Worm (Caenorhabditis elegans) whole organism, young adult: Measurements from ENCODE around the gene spp-21.

ENCODE experiments used
- B0035.1 ChIP-seq: sonication (generic microtip); optimal IDR thresholded peaks from 2 replicates; lab custom pipeline; 2016; ENCODE audit warnings: missing genetic modification characterization, mild to moderate bottlenecking, missing compliant biosample characterization, missing genotype, missing genetic modification reagents
- F22D6.2 ChIP-seq: sonication (generic microtip); optimal IDR thresholded peaks from 2 replicates; lab custom pipeline; 2016; ENCODE audit warnings: mild to moderate bottlenecking, missing genetic modification characterization, missing compliant biosample characterization
- F39B2.1 ChIP-seq: fragments of 200-800 bp; sonication (Bioruptor generic); IDR thresholded peaks from 2 replicates; pipeline ENCODE4 v1.3.6; 2022; ENCODE audit warnings: missing genetic modification reagents, missing genetic modification characterization, missing compliant biosample characterization
- F57C9.4 ChIP-seq: sonication (generic microtip); optimal IDR thresholded peaks from 2 replicates; lab custom pipeline; 2017; ENCODE audit warnings: mild to moderate bottlenecking, missing genetic modification characterization, missing compliant biosample characterization
- K11D2.4 ChIP-seq: fragments of 200-800 bp; sonication (Bioruptor generic); IDR thresholded peaks from 2 replicates; pipeline ENCODE4 v1.3.6; 2022; ENCODE audit warnings: missing genetic modification reagents, missing genetic modification characterization, missing compliant biosample characterization
- K12H6.12 ChIP-seq: fragments of 200-800 bp; sonication (Bioruptor generic); optimal IDR thresholded peaks from 2 replicates; lab custom pipeline; 2018; ENCODE audit warnings: mild to moderate bottlenecking, missing genetic modification characterization, missing compliant biosample characterization
- Y53F4B.3 ChIP-seq: fragments of 200-800 bp; sonication (Bioruptor generic); IDR thresholded peaks from 2 replicates; pipeline ENCODE4 v1.3.6; 2022; ENCODE audit warnings: missing genetic modification reagents, missing genetic modification characterization, missing compliant biosample characterization
- Y53G8AR.9 ChIP-seq: fragments of 200-800 bp; sonication (Bioruptor generic); conservative IDR thresholded peaks from 2 replicates; pipeline ENCODE4 v1.3.6; 2022; ENCODE audit warnings: missing genetic modification reagents, missing genetic modification characterization, missing compliant biosample characterization
- Y95B8A.8 ChIP-seq: fragments of 200-800 bp; sonication (Bioruptor generic); IDR thresholded peaks from 2 replicates; pipeline ENCODE4 v1.3.6; 2022; ENCODE audit warnings: missing genetic modification reagents, missing genetic modification characterization, missing compliant biosample characterization
- atf-7 ChIP-seq: sonication (generic microtip); optimal IDR thresholded peaks from 2 replicates; lab custom pipeline; 2017; ENCODE audit warnings: mild to moderate bottlenecking, missing genetic modification characterization, missing compliant biosample characterization
- attf-5 ChIP-seq: fragments of 200-800 bp; sonication (Bioruptor generic); optimal IDR thresholded peaks from 2 replicates; lab custom pipeline; 2018; ENCODE audit warnings: mild to moderate bottlenecking, missing genetic modification characterization, missing compliant biosample characterization
- ccch-3 ChIP-seq: fragments of 200-800 bp; sonication (Bioruptor generic); optimal IDR thresholded peaks from 2 replicates; lab custom pipeline; 2018; ENCODE audit warnings: mild to moderate bottlenecking, missing genetic modification characterization, missing compliant biosample characterization
- cebp-1 ChIP-seq, 2 experiments: fragments of 200-800 bp in 1 of 2; sonication (Bioruptor generic) in 1 of 2; sonication (generic microtip) in 1 of 2; IDR thresholded peaks in 1 of 2; optimal IDR thresholded peaks in 1 of 2; 2 replicates each; pipeline versions ENCODE4 v1.3.6 to Lab custom; 2017 to 2022; ENCODE audit warnings: missing compliant biosample characterization in 2 of 2, missing genetic modification characterization in 2 of 2, mild to moderate bottlenecking in 1 of 2, missing genetic modification reagents in 1 of 2, moderate library complexity in 1 of 2
- ceh-58 ChIP-seq: fragments of 200-800 bp; sonication (Bioruptor generic); IDR thresholded peaks from 2 replicates; pipeline ENCODE4 v1.3.6; 2022; ENCODE audit warnings: missing genetic modification characterization, missing compliant biosample characterization
- ceh-79 ChIP-seq: sonication (generic microtip); optimal IDR thresholded peaks from 2 replicates; lab custom pipeline; 2017; ENCODE audit warnings: mild to moderate bottlenecking, missing genetic modification characterization, missing compliant biosample characterization
- chd-7 ChIP-seq: sonication (generic microtip); optimal IDR thresholded peaks from 2 replicates; lab custom pipeline; 2016; ENCODE audit warnings: mild to moderate bottlenecking, missing genetic modification characterization, moderate library complexity, missing compliant biosample characterization
- dox-1 ChIP-seq: fragments of 200-800 bp; sonication (Bioruptor generic); IDR thresholded peaks from 2 replicates; pipeline ENCODE4 v1.3.6; 2022; ENCODE audit warnings: missing genetic modification reagents, missing genetic modification characterization, missing compliant biosample characterization
- dpl-1 ChIP-seq: fragments of 150-350 bp; optimal IDR thresholded peaks from 2 replicates; lab custom pipeline; 2014; ENCODE audit warnings: missing biosample characterization, missing genetic modification reagents, missing genetic modification characterization
- ekl-4 ChIP-seq: fragments of 200-800 bp; sonication (Bioruptor generic); IDR thresholded peaks from 2 replicates; pipeline ENCODE4 v1.3.6; 2022; ENCODE audit warnings: missing genetic modification reagents, missing genetic modification characterization, missing compliant biosample characterization
- ets-4 ChIP-seq: fragments of 200-800 bp; sonication (Bioruptor generic); optimal IDR thresholded peaks from 2 replicates; lab custom pipeline; 2018; ENCODE audit warnings: mild to moderate bottlenecking, missing genetic modification characterization, missing compliant biosample characterization
- hmg-20 ChIP-seq: fragments of 200-800 bp; sonication (Bioruptor generic); IDR thresholded peaks from 2 replicates; pipeline ENCODE4 v1.3.6; 2022; ENCODE audit warnings: missing genetic modification reagents, missing genetic modification characterization, missing compliant biosample characterization
- hrde-1 ChIP-seq: sonication (generic microtip); optimal IDR thresholded peaks from 2 replicates; lab custom pipeline; 2016; ENCODE audit warnings: missing genetic modification characterization, mild to moderate bottlenecking, missing compliant biosample characterization, moderate library complexity, missing genotype, missing genetic modification reagents, borderline replicate concordance
- hsf-1 ChIP-seq: fragments of 200-800 bp; sonication (Bioruptor generic); IDR thresholded peaks from 2 replicates; pipeline ENCODE4 v1.3.6; 2022; ENCODE audit warnings: missing genetic modification reagents, missing genetic modification characterization, missing compliant biosample characterization
- let-607 ChIP-seq, 2 experiments: fragments of 200-800 bp in 1 of 2; sonication (Bioruptor generic) in 1 of 2; sonication (generic microtip) in 1 of 2; optimal IDR thresholded peaks; 2 replicates each; lab custom pipeline; 2016 to 2018; ENCODE audit warnings: mild to moderate bottlenecking in 2 of 2, missing compliant biosample characterization in 2 of 2, missing genetic modification characterization in 2 of 2, moderate library complexity in 2 of 2, missing genotype in 1 of 2
- lin-35 ChIP-seq, 3 experiments: fragments of 150-350 bp in 2 of 3; sonication (generic microtip) in 1 of 3; optimal IDR thresholded peaks; 2 replicates each; lab custom pipeline; 2014 to 2018; ENCODE audit warnings: missing biosample characterization in 3 of 3, missing genetic modification characterization in 3 of 3, missing genetic modification reagents in 3 of 3
- madf-6 ChIP-seq: fragments of 200-800 bp; sonication (Bioruptor generic); IDR thresholded peaks from 2 replicates; pipeline ENCODE4 v1.3.6; 2022; ENCODE audit warnings: missing genetic modification reagents, missing genetic modification characterization, missing compliant biosample characterization
- nhr-80 ChIP-seq: sonication (generic microtip); optimal IDR thresholded peaks from 2 replicates; lab custom pipeline; 2016; ENCODE audit warnings: missing genetic modification characterization, missing compliant biosample characterization
- rcor-1 ChIP-seq: fragments of 200-800 bp; sonication (Bioruptor generic); IDR thresholded peaks from 2 replicates; pipeline ENCODE4 v1.3.6; 2022; ENCODE audit warnings: missing genetic modification reagents, missing genetic modification characterization, missing compliant biosample characterization
- rec-8 ChIP-seq, 2 experiments: sonication (generic microtip); optimal IDR thresholded peaks; 2 replicates each; lab custom pipeline; 2016; ENCODE audit warnings: mild to moderate bottlenecking in 2 of 2, missing genetic modification characterization in 2 of 2, missing genetic modification reagents in 2 of 2, missing genotype in 2 of 2, missing biosample characterization in 1 of 2, missing compliant biosample characterization in 1 of 2, moderate library complexity in 1 of 2
- snpc-1.3 ChIP-seq: sonication (generic microtip); optimal IDR thresholded peaks from 2 replicates; lab custom pipeline; 2017; ENCODE audit warnings: missing genetic modification characterization, mild to moderate bottlenecking, missing compliant biosample characterization, antibody characterized with exemption, moderate library complexity, missing genotype, missing genetic modification reagents; ENCODE audit not compliant: insufficient read depth
- snpc-3.4 ChIP-seq: sonication (generic microtip); optimal IDR thresholded peaks from 2 replicates; lab custom pipeline; 2017; ENCODE audit warnings: missing genetic modification characterization, mild to moderate bottlenecking, missing compliant biosample characterization, antibody characterized with exemption, moderate library complexity, missing genotype, missing genetic modification reagents
- snpc-4 ChIP-seq, 5 experiments: fragments of 150-350 bp in 1 of 5; sonication (generic microtip) in 4 of 5; optimal IDR thresholded peaks; 2 replicates each; lab custom pipeline; 2014 to 2018; ENCODE audit warnings: missing genetic modification characterization in 5 of 5, missing biosample characterization in 3 of 5, antibody characterized with exemption in 2 of 5, mild to moderate bottlenecking in 2 of 5, missing compliant biosample characterization in 2 of 5, missing genotype in 2 of 5, moderate library complexity in 2 of 5, missing genetic modification reagents in 1 of 5
- tbp1 ChIP-seq: fragments of 200-800 bp; sonication (Bioruptor generic); optimal IDR thresholded peaks from 2 replicates; lab custom pipeline; 2018; ENCODE audit warnings: mild to moderate bottlenecking, missing genetic modification characterization, missing compliant biosample characterization
- unc-62 ChIP-seq: fragments of 150-350 bp; optimal IDR thresholded peaks from 2 replicates; lab custom pipeline; 2014; ENCODE audit warnings: missing biosample characterization, missing genetic modification reagents, missing genetic modification characterization
- zfh-2 ChIP-seq: fragments of 200-800 bp; sonication (Bioruptor generic); conservative IDR thresholded peaks from 2 replicates; pipeline ENCODE4 v1.3.6; 2022; ENCODE audit warnings: missing genetic modification reagents, missing genetic modification characterization, missing compliant biosample characterization
- ztf-25 ChIP-seq: fragments of 200-800 bp; sonication (Bioruptor generic); IDR thresholded peaks from 2 replicates; pipeline ENCODE4 v1.3.6; 2022; ENCODE audit warnings: missing genetic modification reagents, missing genetic modification characterization, missing compliant biosample characterization
- ztf-6 ChIP-seq: fragments of 200-800 bp; sonication (Bioruptor generic); IDR thresholded peaks from 2 replicates; pipeline ENCODE4 v1.3.6; 2022; ENCODE audit warnings: missing genetic modification reagents, missing genetic modification characterization, missing compliant biosample characterization

spp-21 gene

DNA sequence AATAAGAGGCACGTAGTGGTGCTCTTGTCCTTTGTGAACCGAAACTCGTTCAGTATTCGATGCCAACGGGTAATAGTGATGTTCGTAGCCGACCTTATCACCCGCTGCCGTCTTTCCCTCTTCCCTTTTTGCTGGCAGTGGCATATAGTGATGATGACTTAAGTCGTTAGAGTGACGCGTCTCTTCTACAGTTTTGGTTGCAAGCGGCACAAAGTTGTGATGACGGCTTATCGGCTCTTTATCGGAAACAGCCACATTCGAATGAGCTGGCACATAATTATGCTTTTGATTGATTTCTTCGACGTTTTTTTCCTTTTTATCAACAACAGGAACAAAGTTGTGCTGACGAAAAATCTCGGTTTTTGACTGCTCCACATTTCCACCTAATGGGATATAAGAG, 25.5 kb downstream of the spp-21 start (continued):
- TF ChIP-seq attf-5 (GFP tag; lab: Kevin White, UChicago), result no peak
- no peak for TF ChIP-seq F39B2.1 (GFP tag; lab: Robert Waterston, UW)
- peak; percentile 60 for TF ChIP-seq unc-62
- no peak for TF ChIP-seq F57C9.4
- TF ChIP-seq cebp-1 (GFP tag; IDR thresholded peaks at IDR 0.05; lab: Robert Waterston, UW), result no peak
- peak; percentile 50 for TF ChIP-seq cebp-1 (tag; optimal IDR thresholded peaks at IDR 0.05; lab: Kevin White, UChicago)
- TF ChIP-seq Y53G8AR.9, result peak; percentile 44; the same call in 1 of the 2 replicates
- no peak for TF ChIP-seq ztf-6 (GFP tag; lab: Robert Waterston, UW)
- no peak for TF ChIP-seq B0035.1
- TF ChIP-seq tbp1 (GFP tag; lab: Kevin White, UChicago), result no peak
- TF ChIP-seq rcor-1 (GFP tag; lab: Robert Waterston, UW), result no peak
- TF ChIP-seq ccch-3 (GFP tag; lab: Kevin White, UChicago), result no peak
- peak; percentile 88 for TF ChIP-seq atf-7

DNA sequence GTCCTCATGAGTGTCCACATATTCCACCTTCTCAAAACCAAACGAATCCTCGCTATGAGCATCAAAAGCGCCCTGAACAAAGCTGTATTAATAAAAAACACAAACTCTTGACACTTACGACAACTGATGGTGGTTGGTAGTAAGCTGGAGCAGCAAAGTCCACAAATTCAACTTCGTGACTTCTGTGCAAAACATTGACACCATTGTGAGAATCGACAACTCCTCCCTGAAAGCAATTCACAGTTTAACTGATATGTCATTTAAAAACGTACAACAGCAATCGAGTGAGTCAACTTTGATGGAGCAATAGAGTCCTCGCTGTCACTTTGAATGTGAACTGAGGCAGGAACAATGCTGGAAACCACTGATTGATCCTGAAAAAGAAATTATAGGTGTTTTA, 27.5 kb downstream of the spp-21 start:
- peak; percentile 33 for TF ChIP-seq nhr-80
- TF ChIP-seq K11D2.4, result no peak

- TF ChIP-seq zfh-2 (GFP tag; lab: Robert Waterston, UW), result no peak
- no peak for TF ChIP-seq dox-1 (GFP tag; lab: Robert Waterston, UW)
- no peak for TF ChIP-seq Y95B8A.8 (GFP tag; lab: Robert Waterston, UW)
- TF ChIP-seq ztf-6 (GFP tag; lab: Robert Waterston, UW), result no peak
- TF ChIP-seq snpc-1.3 (tag; lab: Kevin White, UChicago), result no peak
- TF ChIP-seq hrde-1 (tag; lab: Kevin White, UChicago), result no peak
- TF ChIP-seq K12H6.12 (tag; lab: Kevin White, UChicago), result no peak
- no peak for TF ChIP-seq snpc-3.4 (tag; lab: Kevin White, UChicago)
- TF ChIP-seq, all 124 proteins: peak for 0
These were observed 28.5 kb downstream of the spp-21 start for ce11 chrX:11518415-11518814.

DNA sequence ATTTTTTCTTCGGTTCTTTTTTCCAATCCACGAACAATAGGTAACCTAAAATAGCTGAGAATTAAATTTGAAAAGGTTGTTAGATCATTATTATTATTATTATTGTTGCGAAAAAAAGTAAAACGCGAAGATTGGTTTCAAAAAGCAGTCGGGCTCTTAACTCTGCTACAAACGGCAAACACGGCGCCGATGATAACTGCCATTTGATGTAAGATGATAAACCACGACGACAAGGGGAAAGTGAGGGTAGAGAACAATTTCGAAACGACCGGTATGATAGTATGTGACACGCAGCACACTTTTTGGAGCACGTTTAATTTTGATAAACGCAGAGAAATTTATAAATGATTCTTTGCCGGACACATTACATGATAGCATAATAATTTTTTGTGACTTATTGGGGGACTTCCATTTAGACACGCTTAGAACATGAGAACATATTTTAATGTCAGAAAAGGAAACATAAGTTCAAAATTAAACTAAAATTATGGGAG, 29.1 kb downstream of the spp-21 start, which contains the start of gene hpo-34:
Gene hpo-34 (minus strand): TSS at position 51 of the 494 bp plus-strand sequence.
- no peak for TF ChIP-seq ceh-58 (GFP tag; lab: Robert Waterston, UW)
- no peak for TF ChIP-seq madf-6 (GFP tag; lab: Robert Waterston, UW)
- TF ChIP-seq nhr-80, result peak; percentile 98
- TF ChIP-seq let-607 (tag; optimal IDR thresholded peaks at IDR 0.05; lab: Kevin White, UChicago), result peak; percentile 62 to 80
- no peak for TF ChIP-seq Y53G8AR.9
- TF ChIP-seq dpl-1 (GFP tag; lab: Kevin White, UChicago), result no peak
- no peak for TF ChIP-seq tbp1 (GFP tag; lab: Kevin White, UChicago)
- no peak for TF ChIP-seq ekl-4 (GFP tag; lab: Robert Waterston, UW)
- TF ChIP-seq snpc-4 (GFP tag; optimal IDR thresholded peaks at IDR 0.05; lab: Kevin White, UChicago), result no peak
- TF ChIP-seq snpc-4 (tag; optimal IDR thresholded peaks at IDR 0.05; lab: Kevin White, UChicago), result peak in 1 of 4 experiments; percentile 25
- TF ChIP-seq Y53F4B.3 (GFP tag; lab: Robert Waterston, UW), result no peak
- no peak for TF ChIP-seq hsf-1 (GFP tag; lab: Robert Waterston, UW)
- no peak for TF ChIP-seq hmg-20 (GFP tag; lab: Robert Waterston, UW)
- TF ChIP-seq lin-35 (GFP tag; optimal IDR thresholded peaks at IDR 0.05; lab: Kevin White, UChicago), result no peak
- peak; percentile 60 for TF ChIP-seq dox-1 (GFP tag; lab: Robert Waterston, UW)
- TF ChIP-seq ztf-25 (GFP tag; lab: Robert Waterston, UW), result no peak
- TF ChIP-seq ceh-79, result no peak
- no peak for TF ChIP-seq Y95B8A.8 (GFP tag; lab: Robert Waterston, UW)
- TF ChIP-seq F22D6.2 (tag; lab: Kevin White, UChicago), result no peak
- TF ChIP-seq chd-7, result no peak
- no peak for TF ChIP-seq snpc-3.4 (tag; lab: Kevin White, UChicago)
- TF ChIP-seq ets-4 (GFP tag; lab: Kevin White, UChicago), result peak; percentile 56
- TF ChIP-seq cebp-1 (GFP tag; IDR thresholded peaks at IDR 0.05; lab: Robert Waterston, UW), result no peak; the same call in 1 of the 2 replicates
- TF ChIP-seq cebp-1 (tag; optimal IDR thresholded peaks at IDR 0.05; lab: Kevin White, UChicago), result peak; percentile 69
- no peak for TF ChIP-seq rec-8 (tag; optimal IDR thresholded peaks at IDR 0.05; lab: Kevin White, UChicago)
- peak; percentile 41 for TF ChIP-seq atf-7
